Worm (Caenorhabditis elegans): Measurements from ENCODE around the gene srt-20.

ce11 chrV:4273372-4273771 lies 5.3 kb downstream of the srt-20 start:
- no peak for TF ChIP-seq him-1 (tag; optimal IDR thresholded peaks at IDR 0.05)
- no peak for TF ChIP-seq W03F9.2 (tag; optimal IDR thresholded peaks at IDR 0.05)
- TF ChIP-seq dao-5 (tag; optimal IDR thresholded peaks at IDR 0.05): no peak

Data from whole organism, L4/young adult.